Fruit fly (Drosophila melanogaster) whole organism, wandering third instar larva: ENCODE measurements around the gene Imp.

Source experiments
- Abd-B ChIP-seq: fragments of >200 bp; optimal IDR thresholded peaks from 2 replicates; lab custom pipeline; 2017; ENCODE audit warnings: missing biosample characterization, missing genetic modification characterization
- CG32264 ChIP-seq: fragments of 200-800 bp; sonication (Bioruptor generic); optimal IDR thresholded peaks from 2 replicates; lab custom pipeline; 2016; ENCODE audit warnings: missing biosample characterization, missing genetic modification characterization
- CG9705 ChIP-seq: fragments of 200-800 bp; sonication (Bioruptor generic); optimal IDR thresholded peaks from 2 replicates; lab custom pipeline; 2018; ENCODE audit warnings: missing biosample characterization, mild to moderate bottlenecking, missing genetic modification characterization
- CrebA ChIP-seq: fragments of 200-800 bp; sonication (Bioruptor generic); optimal IDR thresholded peaks from 2 replicates; lab custom pipeline; 2016; ENCODE audit warnings: missing biosample characterization, mild to moderate bottlenecking, missing genetic modification characterization, borderline replicate concordance
- Dfd ChIP-seq: fragments of >200 bp; optimal IDR thresholded peaks from 2 replicates; lab custom pipeline; 2017; ENCODE audit warnings: missing biosample characterization, missing genetic modification characterization
- Dif ChIP-seq: fragments of 200-275, 200-300 bp; sonication (Bioruptor generic); optimal IDR thresholded peaks from 2 replicates; lab custom pipeline; 2018; ENCODE audit warnings: missing biosample characterization, missing genetic modification characterization; ENCODE audit not compliant: partially characterized antibody
- GATAd ChIP-seq: sonication (Bioruptor generic); optimal IDR thresholded peaks from 2 replicates; lab custom pipeline; 2016; ENCODE audit warnings: missing biosample characterization, missing genetic modification characterization
- HLH106 ChIP-seq: fragments of 200-800 bp; optimal IDR thresholded peaks from 3 replicates; lab custom pipeline; 2019; ENCODE audit warnings: missing biosample characterization, mild to moderate bottlenecking, missing genetic modification characterization, moderate library complexity
- Hnf4 ChIP-seq: fragments of 200-800 bp; sonication (Bioruptor generic); optimal IDR thresholded peaks from 2 replicates; lab custom pipeline; 2016; ENCODE audit warnings: missing biosample characterization, mild to moderate bottlenecking, missing genetic modification characterization
- Hr78 ChIP-seq: fragments of >200 bp; optimal IDR thresholded peaks from 2 replicates; lab custom pipeline; 2017; ENCODE audit warnings: missing biosample characterization, missing genetic modification characterization
- Hr83 ChIP-seq: fragments of 200-300 bp; sonication (Bioruptor generic); optimal IDR thresholded peaks from 2 replicates; lab custom pipeline; 2016; ENCODE audit warnings: missing biosample characterization, mild to moderate bottlenecking, missing genetic modification characterization, moderate library complexity; ENCODE audit not compliant: poor library complexity, severe bottlenecking
- Jra ChIP-seq: sonication (Bioruptor generic); optimal IDR thresholded peaks from 2 replicates; lab custom pipeline; 2016; ENCODE audit warnings: missing biosample characterization, missing genetic modification characterization
- Mio ChIP-seq: sonication (Bioruptor generic); optimal IDR thresholded peaks from 2 replicates; lab custom pipeline; 2016; ENCODE audit warnings: missing biosample characterization, missing genetic modification characterization
- Myc ChIP-seq: fragments of >200 bp; optimal IDR thresholded peaks from 2 replicates; lab custom pipeline; 2017
- N ChIP-seq: fragments of >200 bp; optimal IDR thresholded peaks from 2 replicates; lab custom pipeline; 2018; ENCODE audit warnings: missing biosample characterization, missing external identifiers, missing genetic modification characterization
- OdsH ChIP-seq: fragments of 200-800 bp; sonication (Bioruptor generic); optimal IDR thresholded peaks from 2 replicates; lab custom pipeline; 2016; ENCODE audit warnings: missing biosample characterization, mild to moderate bottlenecking, missing genetic modification characterization
- Rel ChIP-seq, 2 experiments: fragments of 200-800 bp; sonication (Bioruptor generic) in 1 of 2; optimal IDR thresholded peaks; 2 replicates in 1 of 2; 3 replicates in 1 of 2; lab custom pipeline; 2016 to 2019; ENCODE audit warnings: mild to moderate bottlenecking in 2 of 2, missing biosample characterization in 2 of 2, missing genetic modification characterization in 2 of 2, moderate library complexity in 1 of 2
- Sp1 ChIP-seq: fragments of 200-800 bp; sonication (Bioruptor generic); optimal IDR thresholded peaks from 3 replicates; lab custom pipeline; 2019; ENCODE audit warnings: missing biosample characterization, mild to moderate bottlenecking, missing genetic modification characterization, moderate library complexity
- Vsx2 ChIP-seq: fragments of 200-300, 225-300 bp; sonication (Bioruptor generic); optimal IDR thresholded peaks from 2 replicates; lab custom pipeline; 2018; ENCODE audit warnings: missing biosample characterization, missing genetic modification characterization; ENCODE audit not compliant: partially characterized antibody
- br ChIP-seq: fragments of 200-800 bp; sonication (Bioruptor generic); optimal IDR thresholded peaks from 2 replicates; lab custom pipeline; 2016; ENCODE audit warnings: missing biosample characterization, missing genetic modification characterization
- brk ChIP-seq: fragments of 200-800 bp; sonication (Bioruptor generic); optimal IDR thresholded peaks from 2 replicates; lab custom pipeline; 2016; ENCODE audit warnings: missing biosample characterization, mild to moderate bottlenecking, missing genetic modification characterization
- dl ChIP-seq, 2 experiments: fragments of 175-275, 200-275 bp in 1 of 2; fragments of 200-275 bp in 1 of 2; sonication (Bioruptor generic); optimal IDR thresholded peaks; lab custom pipeline; 2018; ENCODE audit warnings: mild to moderate bottlenecking in 2 of 2, missing biosample characterization in 2 of 2, missing genetic modification characterization in 2 of 2, moderate library complexity in 2 of 2; ENCODE audit not compliant: partially characterized antibody in 2 of 2, insufficient read depth in 1 of 2
- dmrt93B ChIP-seq: fragments of 200-800 bp; sonication (Bioruptor generic); optimal IDR thresholded peaks from 2 replicates; lab custom pipeline; 2018; ENCODE audit warnings: missing biosample characterization, mild to moderate bottlenecking, missing genetic modification characterization
- dsf ChIP-seq: sonication (Bioruptor generic); optimal IDR thresholded peaks from 2 replicates; lab custom pipeline; 2016; ENCODE audit warnings: missing biosample characterization, missing genetic modification characterization, borderline replicate concordance
- ey ChIP-seq: fragments of 200-800 bp; sonication (Bioruptor generic); optimal IDR thresholded peaks from 2 replicates; lab custom pipeline; 2016; ENCODE audit warnings: missing biosample characterization, missing genetic modification characterization
- foxo ChIP-seq, 2 experiments: fragments of 200-800 bp; sonication (Bioruptor generic); optimal IDR thresholded peaks; 2 replicates in 1 of 2; 3 replicates in 1 of 2; lab custom pipeline; 2016 to 2017; ENCODE audit warnings: missing biosample characterization in 2 of 2, missing genetic modification characterization in 2 of 2
- fru ChIP-seq: fragments of 200-800 bp; sonication (Bioruptor generic); optimal IDR thresholded peaks from 3 replicates; lab custom pipeline; 2016; ENCODE audit warnings: missing biosample characterization, mild to moderate bottlenecking, missing genetic modification characterization
- h ChIP-seq: fragments of 200-800 bp; sonication (Bioruptor generic); optimal IDR thresholded peaks from 3 replicates; lab custom pipeline; 2016; ENCODE audit warnings: missing biosample characterization, mild to moderate bottlenecking, missing genetic modification characterization
- jim ChIP-seq: fragments of 175-275, 200-325 bp; sonication (Bioruptor generic); optimal IDR thresholded peaks from 2 replicates; lab custom pipeline; 2016; ENCODE audit warnings: missing biosample characterization, mild to moderate bottlenecking, missing genetic modification characterization
- lola ChIP-seq: fragments of >200 bp; optimal IDR thresholded peaks from 2 replicates; lab custom pipeline; 2017; ENCODE audit warnings: missing biosample characterization, missing genetic modification characterization
- pan ChIP-seq: fragments of >200 bp; optimal IDR thresholded peaks from 2 replicates; lab custom pipeline; 2017
- psq ChIP-seq: fragments of 200-800 bp; sonication (Bioruptor generic); optimal IDR thresholded peaks from 3 replicates; lab custom pipeline; 2017; ENCODE audit warnings: missing biosample characterization, mild to moderate bottlenecking, missing genetic modification characterization, moderate library complexity
- rgr ChIP-seq: fragments of 200-800 bp; sonication (Bioruptor generic); optimal IDR thresholded peaks from 3 replicates; lab custom pipeline; 2016; ENCODE audit warnings: missing biosample characterization, mild to moderate bottlenecking, missing genetic modification characterization
- sage ChIP-seq: fragments of 200-800 bp; sonication (Bioruptor generic); optimal IDR thresholded peaks from 2 replicates; lab custom pipeline; 2016; ENCODE audit warnings: missing biosample characterization, mild to moderate bottlenecking, missing genetic modification characterization
- sv ChIP-seq: fragments of 200-800 bp; sonication (Bioruptor generic); optimal IDR thresholded peaks from 3 replicates; lab custom pipeline; 2016; ENCODE audit warnings: missing biosample characterization, missing genetic modification characterization
- tai ChIP-seq: sonication (Bioruptor generic); optimal IDR thresholded peaks from 2 replicates; lab custom pipeline; 2016; ENCODE audit warnings: missing biosample characterization, missing genetic modification characterization
- usp ChIP-seq: fragments of >200 bp; optimal IDR thresholded peaks from 2 replicates; lab custom pipeline; 2017; ENCODE audit warnings: missing biosample characterization, missing genetic modification characterization
- woc ChIP-seq: sonication (Bioruptor generic); optimal IDR thresholded peaks from 2 replicates; lab custom pipeline; 2016; ENCODE audit warnings: missing biosample characterization, mild to moderate bottlenecking, missing genetic modification characterization

The Imp gene

DNA sequence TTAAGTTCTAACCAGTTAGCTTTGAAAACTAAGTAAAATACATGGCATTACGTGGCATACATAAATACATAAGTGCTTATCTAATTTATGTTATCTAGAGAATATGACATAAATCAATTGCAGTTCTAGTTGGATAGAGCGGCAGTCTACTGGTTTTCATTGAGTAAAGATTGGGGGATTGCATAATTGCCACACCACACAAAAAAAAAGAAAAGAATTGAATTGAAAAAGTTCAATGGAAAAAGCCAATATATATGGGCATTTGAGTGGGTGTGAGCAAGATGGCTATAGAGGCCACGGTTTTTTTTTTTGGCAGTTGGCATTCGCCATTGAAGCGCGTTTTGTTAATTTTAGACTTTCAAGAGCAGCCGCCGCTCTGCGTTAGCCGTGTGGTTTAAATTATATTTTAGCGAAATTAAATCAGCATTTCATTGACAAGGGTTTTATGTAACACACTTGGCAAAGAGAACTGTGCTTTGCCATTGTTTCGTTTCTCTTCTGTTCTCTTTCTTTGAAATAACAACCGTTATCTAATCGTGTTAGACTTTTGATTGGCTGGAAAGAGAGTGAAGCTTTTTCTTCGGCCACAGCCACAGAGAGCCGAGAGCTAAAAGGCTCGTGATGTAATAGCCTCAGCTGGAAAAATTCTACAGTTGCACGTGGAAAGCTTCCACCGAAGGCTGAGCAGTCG, 40.6 kb downstream of the Imp start:
- TF ChIP-seq CrebA (GFP tag; lab: Kevin White, UChicago) (peak; percentile 48), Dif (GFP tag; lab: Kevin White, UChicago) (no peak)

DNA sequence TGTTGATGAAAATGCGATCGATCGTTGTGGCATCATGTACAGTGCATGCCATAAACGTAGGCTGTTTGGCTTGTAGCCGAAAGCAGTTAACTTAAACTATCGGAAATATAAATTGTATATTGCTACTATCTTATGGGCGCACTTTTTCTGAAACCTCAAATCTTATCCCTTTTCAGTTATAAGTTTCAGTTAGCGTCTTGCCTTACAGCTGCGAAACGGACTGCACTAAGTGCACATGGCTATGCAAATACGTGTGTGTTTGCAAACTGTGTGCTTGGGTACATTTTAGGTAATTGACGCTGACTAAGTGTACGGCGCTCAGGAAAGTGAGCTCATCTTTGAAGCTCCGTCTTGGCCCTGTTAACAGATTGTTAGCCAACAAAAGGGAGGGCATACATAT, 48.4 kb downstream of the Imp start:
- TF ChIP-seq Dfd (GFP tag; lab: Kevin White, UChicago) = no peak
- TF ChIP-seq Hr83 = peak; percentile 50
- TF ChIP-seq jim (GFP tag; lab: Kevin White, UChicago) = peak; percentile 54
- TF ChIP-seq dmrt93B (GFP tag; lab: Kevin White, UChicago) = peak; percentile 64
- peak; percentile 74 for TF ChIP-seq Hnf4
- peak; percentile 1 for TF ChIP-seq CG9705 (GFP tag; lab: Kevin White, UChicago)
- TF ChIP-seq Sp1 (GFP tag; lab: Kevin White, UChicago) = peak; percentile 69
- peak; percentile 48 for TF ChIP-seq GATAd
- peak in 1 of 2 experiments; percentile 84 for TF ChIP-seq foxo (GFP tag; optimal IDR thresholded peaks at IDR 0.05; lab: Kevin White, UChicago)
- no peak for TF ChIP-seq Abd-B
- TF ChIP-seq fru = peak; percentile 79
- TF ChIP-seq Jra (GFP tag; lab: Kevin White, UChicago) = no peak
- no peak for TF ChIP-seq Vsx2 (GFP tag; lab: Kevin White, UChicago)
- TF ChIP-seq pan (lab: Kevin White, UChicago) = no peak
- peak; percentile 32 for TF ChIP-seq woc (GFP tag; lab: Kevin White, UChicago)
- TF ChIP-seq usp (GFP tag; lab: Kevin White, UChicago) = no peak
- no peak for TF ChIP-seq Hr78 (GFP tag; lab: Kevin White, UChicago)
- no peak for TF ChIP-seq Dif (GFP tag; lab: Kevin White, UChicago)
- peak; percentile 35 for TF ChIP-seq sage (GFP tag; lab: Kevin White, UChicago)
- TF ChIP-seq h = peak; percentile 88
- peak; percentile 75 for TF ChIP-seq rgr (GFP tag; lab: Kevin White, UChicago)
- TF ChIP-seq psq (GFP tag; lab: Kevin White, UChicago) = peak; percentile 44
- TF ChIP-seq CrebA (GFP tag; lab: Kevin White, UChicago) = no peak
- no peak for TF ChIP-seq Myc
- TF ChIP-seq OdsH = peak; percentile 78
- TF ChIP-seq N (GFP tag; lab: Kevin White, UChicago) = no peak
- TF ChIP-seq ey = peak; percentile 77
- no peak for TF ChIP-seq sv (GFP tag; lab: Kevin White, UChicago)
- peak; percentile 82 for TF ChIP-seq HLH106 (tag; lab: Kevin White, UChicago)
- TF ChIP-seq brk (GFP tag; lab: Kevin White, UChicago) = no peak
- no peak for TF ChIP-seq Mio (GFP tag; lab: Kevin White, UChicago)
- TF ChIP-seq tai (GFP tag; lab: Kevin White, UChicago) = peak; percentile 77
- peak; percentile 56 for TF ChIP-seq CG32264 (GFP tag; lab: Kevin White, UChicago)
- TF ChIP-seq dl (GFP tag; optimal IDR thresholded peaks at IDR 0.05; lab: Kevin White, UChicago; ENCODE audit: insufficient read depth in 1 of 2, partially characterized antibody in 2 of 2) = no peak
- TF ChIP-seq Rel (GFP tag; optimal IDR thresholded peaks at IDR 0.05; lab: Kevin White, UChicago) = no peak
- peak; percentile 29 for TF ChIP-seq Rel (tag; optimal IDR thresholded peaks at IDR 0.05; lab: Kevin White, UChicago)
- TF ChIP-seq dsf (GFP tag; lab: Kevin White, UChicago) = no peak
- peak; percentile 80 for TF ChIP-seq br
- no peak for TF ChIP-seq lola (GFP tag; lab: Kevin White, UChicago)
